In the genomic region with DNA sequence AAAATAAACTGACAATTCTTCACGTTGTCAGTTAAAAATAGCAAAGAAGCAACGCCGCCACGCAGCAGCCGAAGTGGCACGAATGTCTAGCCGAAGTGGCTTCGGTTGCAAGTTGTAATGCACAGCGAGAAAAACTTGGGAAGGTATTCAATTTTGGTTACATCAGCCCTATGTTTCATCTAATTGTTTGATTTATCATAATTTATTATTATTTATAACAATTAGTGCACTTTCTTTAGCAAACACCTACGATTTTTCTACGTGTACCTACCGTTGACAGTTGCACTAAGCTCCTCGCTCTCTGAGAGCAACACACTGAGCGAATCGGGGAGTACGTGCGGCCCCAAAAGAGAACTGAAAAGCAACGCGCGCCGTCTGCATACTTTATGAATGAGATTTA, we compare ENCODE assay signal across 2 fruit fly cellular contexts.
TF ChIP-seq lines count a peak whose summit lies in the region.

A gene (minus strand): TSS at position 13 of the 400 bp plus-strand sequence.

TF ChIP-seq in whole organism, embryonic, 481 proteins besides CTCF, POLR2A, EP300 and RAD21 (continued from another document and continues in another):
- TF ChIP-seq gcm2 (GFP tag; optimal IDR thresholded peaks at IDR 0.05; lab: Kevin White, UChicago) (no peak), CG7963 (GFP tag; IDR thresholded peaks at IDR 0.05; lab: Robert Waterston, UW; ENCODE audit: partially characterized antibody) (no peak), NfI (GFP tag; optimal IDR thresholded peaks at IDR 0.05; lab: Kevin White, UChicago) (peak; percentile 87), C15 (GFP tag; IDR thresholded peaks at IDR 0.05; lab: Robert Waterston, UW) (peak; percentile 82), CG2199 (GFP tag; IDR thresholded peaks at IDR 0.05; lab: Robert Waterston, UW) (peak; percentile 96), Xbp1 (GFP tag; optimal IDR thresholded peaks at IDR 0.05; lab: Kevin White, UChicago) (peak; percentile 90), fd102C (GFP tag; optimal IDR thresholded peaks at IDR 0.05; lab: Kevin White, UChicago) (peak; percentile 14), CG12942 (GFP tag; optimal IDR thresholded peaks at IDR 0.05; lab: Kevin White, UChicago) (peak; percentile 83), CG14441 (GFP tag; IDR thresholded peaks at IDR 0.05; lab: Robert Waterston, UW) (peak; percentile 96), phol (tag; optimal IDR thresholded peaks at IDR 0.05; lab: Kevin White, UChicago) (peak; percentile 94), Tbp (GFP tag; optimal IDR thresholded peaks at IDR 0.05; lab: Kevin White, UChicago) (no peak), Dref (GFP tag; IDR thresholded peaks at IDR 0.05; lab: Robert Waterston, UW) (no peak), Nf-YB (GFP tag; optimal IDR thresholded peaks at IDR 0.05; lab: Kevin White, UChicago) (peak; percentile 74), fu2 (GFP tag; optimal IDR thresholded peaks at IDR 0.05; lab: Kevin White, UChicago) (no peak), inv (GFP tag; IDR thresholded peaks at IDR 0.05; lab: Robert Waterston, UW; ENCODE audit: partially characterized antibody) (no peak), CG4404 (GFP tag; IDR thresholded peaks at IDR 0.05; lab: Robert Waterston, UW) (peak; percentile 75), gce (GFP tag; IDR thresholded peaks at IDR 0.05; lab: Robert Waterston, UW) (peak; percentile 95), Mrtf (GFP tag; IDR thresholded peaks at IDR 0.05; lab: Robert Waterston, UW) (peak; percentile 92), slbo (GFP tag; IDR thresholded peaks at IDR 0.05; lab: Robert Waterston, UW) (peak; percentile 90), CoRest (tag; optimal IDR thresholded peaks at IDR 0.05; lab: Kevin White, UChicago) (peak; percentile 92), CG18476 (GFP tag; optimal IDR thresholded peaks at IDR 0.05; lab: Kevin White, UChicago) (peak; percentile 84), insv (GFP tag; optimal IDR thresholded peaks at IDR 0.05; lab: Kevin White, UChicago) (peak in 1 of 2 experiments; percentile 7), D (optimal IDR thresholded peaks at IDR 0.05; lab: Kevin White, UChicago) (no peak), D (GFP tag; optimal IDR thresholded peaks at IDR 0.05; lab: Kevin White, UChicago) (peak; percentile 96), sens (GFP tag; lab: Kevin White, UChicago) (peak; percentile 89), CG10431 (GFP tag; optimal IDR thresholded peaks at IDR 0.05; lab: Kevin White, UChicago) (peak; percentile 78), abd-A (tag; optimal IDR thresholded peaks at IDR 0.05; lab: Kevin White, UChicago) (no peak), Atf-2 (GFP tag; optimal IDR thresholded peaks at IDR 0.05; lab: Kevin White, UChicago) (no peak), oc (tag; optimal IDR thresholded peaks at IDR 0.05; lab: Kevin White, UChicago) (peak; percentile 95), CG8290 (GFP tag; optimal IDR thresholded peaks at IDR 0.05; lab: Kevin White, UChicago) (peak; percentile 84), CG8290 (tag; optimal IDR thresholded peaks at IDR 0.05; lab: Kevin White, UChicago) (peak in 1 of 2 experiments; percentile 21), hkb (optimal IDR thresholded peaks at IDR 0.05; lab: Kevin White, UChicago) (no peak), hkb (GFP tag; IDR thresholded peaks at IDR 0.05; lab: Robert Waterston, UW) (peak; percentile 97), CG11085 (GFP tag; IDR thresholded peaks at IDR 0.05; lab: Robert Waterston, UW) (peak; percentile 74), ems (GFP tag; optimal IDR thresholded peaks at IDR 0.05; lab: Kevin White, UChicago) (peak; percentile 39), zfh1 (GFP tag; IDR thresholded peaks at IDR 0.05; lab: Robert Waterston, UW) (peak; percentile 97), tna (GFP tag; IDR thresholded peaks at IDR 0.05; lab: Robert Waterston, UW; ENCODE audit: partially characterized antibody) (no peak), CG6765 (GFP tag; optimal IDR thresholded peaks at IDR 0.05; lab: Kevin White, UChicago) (peak; percentile 63), ken (GFP tag; IDR thresholded peaks at IDR 0.05; lab: Robert Waterston, UW) (peak; percentile 95), nerfin-1 (tag; optimal IDR thresholded peaks at IDR 0.05; lab: Kevin White, UChicago) (peak; percentile 90), Rx (GFP tag; IDR thresholded peaks at IDR 0.05; lab: Robert Waterston, UW) (peak; percentile 95), CG8924 (tag; optimal IDR thresholded peaks at IDR 0.05; lab: Kevin White, UChicago) (peak; percentile 92), maf-S (GFP tag; optimal IDR thresholded peaks at IDR 0.05; lab: Kevin White, UChicago) (no peak), disco-r (GFP tag; optimal IDR thresholded peaks at IDR 0.05; lab: Kevin White, UChicago) (no peak), hb (GFP tag; IDR thresholded peaks at IDR 0.05; lab: Robert Waterston, UW; ENCODE audit: partially characterized antibody) (no peak), Hr3 (GFP tag; optimal IDR thresholded peaks at IDR 0.05; lab: Kevin White, UChicago) (peak; percentile 91), Chrac-16 (GFP tag; optimal IDR thresholded peaks at IDR 0.05; lab: Kevin White, UChicago) (peak; percentile 74), CG8089 (GFP tag; optimal IDR thresholded peaks at IDR 0.05; lab: Kevin White, UChicago) (peak; percentile 26), CG6791 (GFP tag; IDR thresholded peaks at IDR 0.05; lab: Robert Waterston, UW; ENCODE audit: partially characterized antibody) (no peak), sr (GFP tag; IDR thresholded peaks at IDR 0.05; lab: Robert Waterston, UW) (peak; percentile 82), CG7839 (tag; optimal IDR thresholded peaks at IDR 0.05; lab: Kevin White, UChicago) (peak; percentile 93), Antp (GFP tag; optimal IDR thresholded peaks at IDR 0.05; lab: Kevin White, UChicago) (peak; percentile 36), dan (GFP tag; IDR thresholded peaks at IDR 0.05; lab: Robert Waterston, UW) (peak; percentile 50; the same call in 1 of the 2 replicates), dati (GFP tag; IDR thresholded peaks at IDR 0.05; lab: Robert Waterston, UW) (peak; percentile 86), kni (GFP tag; optimal IDR thresholded peaks at IDR 0.05; lab: Kevin White, UChicago) (peak; percentile 78), CG9876 (GFP tag; optimal IDR thresholded peaks at IDR 0.05; lab: Kevin White, UChicago) (no peak), chm (GFP tag; IDR thresholded peaks at IDR 0.05; lab: Robert Waterston, UW) (peak; percentile 93; the same call in 1 of the 2 replicates), CG12769 (tag; optimal IDR thresholded peaks at IDR 0.05; lab: Kevin White, UChicago) (peak; percentile 55), hbn (GFP tag; IDR thresholded peaks at IDR 0.05; lab: Robert Waterston, UW; ENCODE audit: partially characterized antibody) (no peak), CG6654 (GFP tag; optimal IDR thresholded peaks at IDR 0.05; lab: Kevin White, UChicago) (peak; percentile 82), gsb (GFP tag; IDR thresholded peaks at IDR 0.05; lab: Robert Waterston, UW) (peak; percentile 74), tio (GFP tag; optimal IDR thresholded peaks at IDR 0.05; lab: Kevin White, UChicago) (peak; percentile 68), CG9932 (GFP tag; IDR thresholded peaks at IDR 0.05; lab: Robert Waterston, UW) (peak; percentile 51)

TF ChIP-seq in whole organism, prepupa, 60 proteins besides CTCF, POLR2A, EP300 and RAD21 (continued from another document):
- TF ChIP-seq CG4318 (GFP tag; optimal IDR thresholded peaks at IDR 0.05; lab: Kevin White, UChicago), result peak; percentile 97
- peak; percentile 100 for TF ChIP-seq CG15336 (GFP tag; IDR thresholded peaks at IDR 0.05; lab: Robert Waterston, UW)
- peak; percentile 96 for TF ChIP-seq Eip78C (GFP tag; lab: Kevin White, UChicago)
- peak; percentile 91 for TF ChIP-seq acj6 (GFP tag; optimal IDR thresholded peaks at IDR 0.05; lab: Kevin White, UChicago)
- peak; percentile 97 for TF ChIP-seq CG6808 (GFP tag; optimal IDR thresholded peaks at IDR 0.05; lab: Kevin White, UChicago)
- peak; percentile 95 for TF ChIP-seq spab (GFP tag; optimal IDR thresholded peaks at IDR 0.05; lab: Kevin White, UChicago)
- peak; percentile 97 for TF ChIP-seq CG10669 (GFP tag; optimal IDR thresholded peaks at IDR 0.05; lab: Kevin White, UChicago)
- TF ChIP-seq CG31627 (GFP tag; optimal IDR thresholded peaks at IDR 0.05; lab: Kevin White, UChicago), result no peak
- TF ChIP-seq cyc (GFP tag; optimal IDR thresholded peaks at IDR 0.05; lab: Kevin White, UChicago), result peak; percentile 63
- peak; percentile 96 for TF ChIP-seq CG3032 (tag; optimal IDR thresholded peaks at IDR 0.05; lab: Kevin White, UChicago)
- TF ChIP-seq Lpt (GFP tag; optimal IDR thresholded peaks at IDR 0.05; lab: Kevin White, UChicago), result peak; percentile 97
- peak; percentile 88 for TF ChIP-seq pdm3 (GFP tag; optimal IDR thresholded peaks at IDR 0.05; lab: Kevin White, UChicago)
- TF ChIP-seq CG10631 (GFP tag; optimal IDR thresholded peaks at IDR 0.05; lab: Kevin White, UChicago), result peak; percentile 98
- peak; percentile 59 for TF ChIP-seq Sox15 (GFP tag; optimal IDR thresholded peaks at IDR 0.05; lab: Kevin White, UChicago)
- peak; percentile 97 for TF ChIP-seq CG11762 (GFP tag; optimal IDR thresholded peaks at IDR 0.05; lab: Kevin White, UChicago; ENCODE audit: insufficient read depth)
- TF ChIP-seq CG9139 (GFP tag; optimal IDR thresholded peaks at IDR 0.05; lab: Kevin White, UChicago), result peak; percentile 95
- peak; percentile 96 for TF ChIP-seq net (GFP tag; optimal IDR thresholded peaks at IDR 0.05; lab: Kevin White, UChicago)
- TF ChIP-seq Hr38 (GFP tag; optimal IDR thresholded peaks at IDR 0.05; lab: Kevin White, UChicago), result peak; percentile 14
- no peak for TF ChIP-seq Hr39 (GFP tag; optimal IDR thresholded peaks at IDR 0.05; lab: Kevin White, UChicago)
- TF ChIP-seq Eip75B (GFP tag; optimal IDR thresholded peaks at IDR 0.05; lab: Kevin White, UChicago), result peak; percentile 84
- peak; percentile 99 for TF ChIP-seq CG8119 (GFP tag; IDR thresholded peaks at IDR 0.05; lab: Robert Waterston, UW)
- peak; percentile 89 for TF ChIP-seq CG8632 (GFP tag; optimal IDR thresholded peaks at IDR 0.05; lab: Kevin White, UChicago)
- TF ChIP-seq Blimp-1 (GFP tag; optimal IDR thresholded peaks at IDR 0.05; lab: Kevin White, UChicago), result no peak
- TF ChIP-seq dac (GFP tag; optimal IDR thresholded peaks at IDR 0.05; lab: Kevin White, UChicago), result peak; percentile 96
- peak; percentile 100 for TF ChIP-seq eg (GFP tag; IDR thresholded peaks at IDR 0.05; lab: Robert Waterston, UW)
- peak; percentile 93 for TF ChIP-seq fd59A (GFP tag; optimal IDR thresholded peaks at IDR 0.05; lab: Kevin White, UChicago)
- TF ChIP-seq lz (GFP tag; optimal IDR thresholded peaks at IDR 0.05; lab: Kevin White, UChicago), result peak; percentile 23
- TF ChIP-seq ss (GFP tag; optimal IDR thresholded peaks at IDR 0.05; lab: Kevin White, UChicago), result peak; percentile 84 to 87
- TF ChIP-seq Eip93F (GFP tag; optimal IDR thresholded peaks at IDR 0.05; lab: Kevin White, UChicago), result no peak
- no peak for TF ChIP-seq Ets21C (GFP tag; optimal IDR thresholded peaks at IDR 0.05; lab: Kevin White, UChicago)
- peak; percentile 93 for TF ChIP-seq CG1621 (tag; optimal IDR thresholded peaks at IDR 0.05; lab: Kevin White, UChicago)
- TF ChIP-seq CG7368 (GFP tag; optimal IDR thresholded peaks at IDR 0.05; lab: Kevin White, UChicago), result peak; percentile 95
- peak; percentile 11 for TF ChIP-seq Met (GFP tag; optimal IDR thresholded peaks at IDR 0.05; lab: Kevin White, UChicago)
- TF ChIP-seq Ets96B (tag; optimal IDR thresholded peaks at IDR 0.05; lab: Kevin White, UChicago), result peak; percentile 97
- peak; percentile 98 for TF ChIP-seq CG32006 (GFP tag; optimal IDR thresholded peaks at IDR 0.05; lab: Kevin White, UChicago)
- TF ChIP-seq CG8319 (GFP tag; optimal IDR thresholded peaks at IDR 0.05; lab: Kevin White, UChicago), result peak; percentile 85
- TF ChIP-seq fd85E (GFP tag; optimal IDR thresholded peaks at IDR 0.05; lab: Kevin White, UChicago), result peak; percentile 80
- TF ChIP-seq CG6163 (GFP tag; IDR thresholded peaks at IDR 0.05; lab: Robert Waterston, UW), result peak; percentile 99
- TF ChIP-seq CG11902 (GFP tag; optimal IDR thresholded peaks at IDR 0.05; lab: Kevin White, UChicago), result peak; percentile 74
- no peak for TF ChIP-seq Sox102F (GFP tag; optimal IDR thresholded peaks at IDR 0.05; lab: Kevin White, UChicago)
